Fruit fly (Drosophila melanogaster): ENCODE results near the gene Sbat.

Sbat gene

DNA sequence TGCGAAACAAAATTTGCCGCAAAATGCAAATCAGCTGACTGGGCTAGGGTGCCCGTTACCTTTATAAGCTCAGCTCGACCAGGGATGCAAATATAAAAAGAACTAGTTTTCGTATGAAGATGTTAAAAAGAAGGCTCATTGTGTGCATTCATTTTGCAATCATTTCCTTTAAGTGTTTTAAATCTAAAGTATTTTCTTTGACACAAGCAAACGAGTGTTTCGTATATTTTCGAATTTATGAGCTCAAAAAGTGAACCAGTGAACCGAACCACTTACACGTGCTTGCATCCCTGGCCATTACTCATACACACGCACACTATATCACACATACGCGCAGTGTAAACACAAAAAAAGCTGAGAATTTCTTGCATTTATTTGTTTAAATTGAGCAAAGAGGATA is at the start of gene Sbat, which contains the start of gene Prx6a (continued):
- TF ChIP-seq Stat92E (GFP tag; optimal IDR thresholded peaks at IDR 0.05) = peak in 1 of 3 experiments; percentile 35
- no peak for TF ChIP-seq CG10959 (GFP tag; IDR thresholded peaks at IDR 0.05)
- TF ChIP-seq NC2β (GFP tag; optimal IDR thresholded peaks at IDR 0.05) = peak; percentile 63
- peak; percentile 81 for TF ChIP-seq CG18599 (GFP tag; optimal IDR thresholded peaks at IDR 0.05)
- TF ChIP-seq CG14667 (GFP tag; IDR thresholded peaks at IDR 0.05) = no peak
- TF ChIP-seq gem (tag; optimal IDR thresholded peaks at IDR 0.05) = peak; percentile 79
- TF ChIP-seq CG11695 (GFP tag; IDR thresholded peaks at IDR 0.05) = no peak
- 0 out of 2 replicates have a peak, but pooled peaks have one; percentile 20 for TF ChIP-seq cas (GFP tag; IDR thresholded peaks at IDR 0.05)
- TF ChIP-seq dati (GFP tag; IDR thresholded peaks at IDR 0.05) = no peak
- peak; percentile 53 for TF ChIP-seq Sry-β (GFP tag; optimal IDR thresholded peaks at IDR 0.05)
- TF ChIP-seq CG6854 (GFP tag; optimal IDR thresholded peaks at IDR 0.05) = peak; percentile 21
- TF ChIP-seq Neu2 (GFP tag; optimal IDR thresholded peaks at IDR 0.05; ENCODE audit: borderline replicate concordance) = peak; percentile 75
- TF ChIP-seq CG8478 (optimal IDR thresholded peaks at IDR 0.05) = peak; percentile 88
- peak; percentile 78 for TF ChIP-seq Hmr (GFP tag; optimal IDR thresholded peaks at IDR 0.05)
- peak; percentile 72 for TF ChIP-seq CG17359 (tag; optimal IDR thresholded peaks at IDR 0.05)
- peak; percentile 52 for TF ChIP-seq unc-4 (GFP tag; IDR thresholded peaks at IDR 0.05; ENCODE audit: partially characterized antibody)
- TF ChIP-seq gsb (GFP tag; IDR thresholded peaks at IDR 0.05) = 0 out of 2 replicates have a peak, but pooled peaks have one; percentile 30
- TF ChIP-seq CG14050 (GFP tag; IDR thresholded peaks at IDR 0.05) = peak; percentile 48; the same call in 2 of the 3 replicates
- TF ChIP-seq CG32532 (GFP tag; IDR thresholded peaks at IDR 0.05) = peak; percentile 72
- no peak for TF ChIP-seq pros (GFP tag; optimal IDR thresholded peaks at IDR 0.05)
- peak; percentile 68 for TF ChIP-seq nerfin-1 (tag; optimal IDR thresholded peaks at IDR 0.05)
- TF ChIP-seq ind (GFP tag; optimal IDR thresholded peaks at IDR 0.05) = peak; percentile 79
- TF ChIP-seq CG43689 (GFP tag; IDR thresholded peaks at IDR 0.05) = no peak
- TF ChIP-seq CG10979 (tag; optimal IDR thresholded peaks at IDR 0.05) = peak; percentile 65
- TF ChIP-seq zfh2 (GFP tag; optimal IDR thresholded peaks at IDR 0.05) = peak; percentile 85
- peak; percentile 58 for TF ChIP-seq CG4617 (GFP tag; optimal IDR thresholded peaks at IDR 0.05; ENCODE audit: borderline replicate concordance)
- peak; percentile 58 for TF ChIP-seq CrebB (tag; optimal IDR thresholded peaks at IDR 0.05)
- peak; percentile 44 for TF ChIP-seq pb (GFP tag; optimal IDR thresholded peaks at IDR 0.05)
- TF ChIP-seq HLHmδ (GFP tag; optimal IDR thresholded peaks at IDR 0.05) = no peak
- TF ChIP-seq Dp (GFP tag; optimal IDR thresholded peaks at IDR 0.05) = peak; percentile 73
- TF ChIP-seq CG10267 (tag; optimal IDR thresholded peaks at IDR 0.05) = peak; percentile 58
- no peak for TF ChIP-seq ab (GFP tag; optimal IDR thresholded peaks at IDR 0.05)
- peak; percentile 34; the same call in 1 of the 2 replicates for TF ChIP-seq Dref (GFP tag; IDR thresholded peaks at IDR 0.05)
- TF ChIP-seq CG18262 (tag; optimal IDR thresholded peaks at IDR 0.05) = peak; percentile 63
- no peak for TF ChIP-seq Jarid2 (GFP tag; optimal IDR thresholded peaks at IDR 0.05)
- 0 out of 2 replicates have a peak, but pooled peaks have one; percentile 6 for TF ChIP-seq ro (GFP tag; IDR thresholded peaks at IDR 0.05)
- TF ChIP-seq CG18011 (GFP tag; optimal IDR thresholded peaks at IDR 0.05) = peak; percentile 23
- TF ChIP-seq CG7745 (tag; optimal IDR thresholded peaks at IDR 0.05) = no peak
- no peak for TF ChIP-seq CG7963 (GFP tag; IDR thresholded peaks at IDR 0.05; ENCODE audit: partially characterized antibody)
- peak; percentile 65 for TF ChIP-seq Dek (tag; optimal IDR thresholded peaks at IDR 0.05)
- peak; percentile 33 for TF ChIP-seq odd (GFP tag; optimal IDR thresholded peaks at IDR 0.05)
- no peak for TF ChIP-seq chm (GFP tag; IDR thresholded peaks at IDR 0.05)
- TF ChIP-seq toy (GFP tag; IDR thresholded peaks at IDR 0.05) = no peak
- TF ChIP-seq H15 (GFP tag; IDR thresholded peaks at IDR 0.05) = peak; percentile 11; the same call in 1 of the 3 replicates
- TF ChIP-seq Sry-δ (GFP tag; optimal IDR thresholded peaks at IDR 0.05) = peak; percentile 52
- TF ChIP-seq CG32772 (GFP tag; IDR thresholded peaks at IDR 0.05) = peak; percentile 36; the same call in 1 of the 2 replicates
- peak; percentile 53 for TF ChIP-seq Sox102F (GFP tag; optimal IDR thresholded peaks at IDR 0.05)
- peak; percentile 60; the same call in 1 of the 2 replicates for TF ChIP-seq CG8765 (GFP tag; IDR thresholded peaks at IDR 0.05)
- no peak for TF ChIP-seq BtbVII (GFP tag; optimal IDR thresholded peaks at IDR 0.05)
- TF ChIP-seq ftz-f1 (GFP tag; optimal IDR thresholded peaks at IDR 0.05) = no peak
